Fruit fly (Drosophila melanogaster) whole organism, prepupa: ENCODE data around the gene CG44037.

ENCODE experiments used
- CG16779 ChIP-seq: fragments of 200-800 bp; sonication (Bioruptor generic); optimal IDR thresholded peaks from 3 replicates; lab custom pipeline; 2017; ENCODE audit warnings: missing biosample characterization, mild to moderate bottlenecking, missing genetic modification characterization
- CG32006 ChIP-seq: fragments of 200-800 bp; sonication (Bioruptor generic); optimal IDR thresholded peaks from 3 replicates; lab custom pipeline; 2017; ENCODE audit warnings: missing biosample characterization, mild to moderate bottlenecking, missing genetic modification characterization
- Ets21C ChIP-seq: fragments of 200-800 bp; sonication (Bioruptor generic); optimal IDR thresholded peaks from 3 replicates; lab custom pipeline; 2016; ENCODE audit warnings: missing biosample characterization, missing genetic modification characterization
- Gug ChIP-seq: fragments of 200-800 bp; sonication (Bioruptor generic); IDR thresholded peaks from 2 replicates; pipeline ENCODE4 v1.3.6; 2022; ENCODE audit warnings: missing biosample characterization, missing genetic modification characterization
- Hr4 ChIP-seq: fragments of 200-800 bp; sonication (Bioruptor generic); optimal IDR thresholded peaks from 3 replicates; lab custom pipeline; 2016; ENCODE audit warnings: missing biosample characterization, missing genetic modification characterization
- Sox102F ChIP-seq: fragments of 200-800 bp; sonication (Bioruptor generic); optimal IDR thresholded peaks from 2 replicates; lab custom pipeline; 2016; ENCODE audit warnings: missing biosample characterization, mild to moderate bottlenecking, missing genetic modification characterization
- spab ChIP-seq: fragments of 200-800 bp; sonication (Bioruptor generic); optimal IDR thresholded peaks from 2 replicates; lab custom pipeline; 2017; ENCODE audit warnings: missing biosample characterization, mild to moderate bottlenecking, missing genetic modification characterization, missing genetic modification reagents
- ss ChIP-seq, 2 experiments: fragments of 200-800 bp; sonication (Bioruptor generic); optimal IDR thresholded peaks; 2 replicates in 1 of 2; 3 replicates in 1 of 2; lab custom pipeline; 2017 to 2018; ENCODE audit warnings: mild to moderate bottlenecking in 2 of 2, missing biosample characterization in 2 of 2, missing genetic modification characterization in 2 of 2, moderate library complexity in 1 of 2

dm6 chr3R:12307569-12307968, 49.0 kb downstream of the CG44037 start:
- TF ChIP-seq spab (GFP tag; lab: Kevin White, UChicago) (no peak), Ets21C (GFP tag; lab: Kevin White, UChicago) (no peak), Gug (GFP tag; lab: Robert Waterston, UW) (no peak), CG16779 (tag; lab: Kevin White, UChicago) (no peak), Sox102F (GFP tag; lab: Kevin White, UChicago) (no peak), Hr4 (GFP tag; lab: Kevin White, UChicago) (no peak), CG32006 (GFP tag; lab: Kevin White, UChicago) (no peak), ss (GFP tag; optimal IDR thresholded peaks at IDR 0.05; lab: Kevin White, UChicago) (no peak)
